Fruit fly (Drosophila melanogaster) Kc167 (cell line): ENCODE results near the gene Bulli.

Source experiments
- Sin3A ChIP-seq: fragments of >200 bp; optimal IDR thresholded peaks from 2 replicates; lab custom pipeline; 2018; ENCODE audit warnings: missing external identifiers
- h ChIP-seq: fragments of >200 bp; optimal IDR thresholded peaks from 3 replicates; lab custom pipeline; 2018; ENCODE audit warnings: missing external identifiers
- psq ChIP-seq: fragments of >200 bp; optimal IDR thresholded peaks from 2 replicates; lab custom pipeline; 2017; ENCODE audit warnings: missing external identifiers
- ttk ChIP-seq: sonication (Bioruptor generic); optimal IDR thresholded peaks from 2 replicates; lab custom pipeline; 2017; ENCODE audit warnings: missing external identifiers

- no peak for TF ChIP-seq psq (lab: Kevin White, UChicago)
- TF ChIP-seq Sin3A (lab: Kevin White, UChicago), result no peak
- no peak for TF ChIP-seq ttk (lab: Kevin White, UChicago)
- no peak for TF ChIP-seq h (lab: Kevin White, UChicago)
Measured at dm6 chr3L:6451572-6451971, 36.9 kb upstream of the Bulli start.
